Fruit fly (Drosophila melanogaster): ENCODE measurements around the gene CG10979.

Gene CG10979

dm6 chr3R:5840870-5841269 lies 46.4 kb downstream of the CG10979 start, which contains the start of gene CG1213:
Gene CG1213 (plus strand): TSS chr3R:5841170.
- TF ChIP-seq CG7372 (GFP tag; IDR thresholded peaks at IDR 0.05) = no peak
- no peak for TF ChIP-seq btn (GFP tag; optimal IDR thresholded peaks at IDR 0.05)

- TF ChIP-seq CG17361 (GFP tag; IDR thresholded peaks at IDR 0.05) = no peak
- TF ChIP-seq CG7928 (GFP tag; optimal IDR thresholded peaks at IDR 0.05) = no peak
- no peak for TF ChIP-seq ase (GFP tag; IDR thresholded peaks at IDR 0.05)
- TF ChIP-seq gsb (GFP tag; IDR thresholded peaks at IDR 0.05) = no peak
- TF ChIP-seq ara (GFP tag; IDR thresholded peaks at IDR 0.05) = no peak
- TF ChIP-seq Dbx (GFP tag; IDR thresholded peaks at IDR 0.05) = no peak
- no peak for TF ChIP-seq CG8944 (GFP tag; optimal IDR thresholded peaks at IDR 0.05)
- no peak for TF ChIP-seq ind (GFP tag; optimal IDR thresholded peaks at IDR 0.05)
- TF ChIP-seq CG9876 (GFP tag; optimal IDR thresholded peaks at IDR 0.05) = no peak
- TF ChIP-seq gcm2 (GFP tag; optimal IDR thresholded peaks at IDR 0.05) = no peak
- no peak for TF ChIP-seq CG8924 (tag; optimal IDR thresholded peaks at IDR 0.05)
- TF ChIP-seq nerfin-1 (tag; optimal IDR thresholded peaks at IDR 0.05) = no peak
- TF ChIP-seq Rx (GFP tag; IDR thresholded peaks at IDR 0.05) = no peak
- peak; percentile 21 for TF ChIP-seq Med (GFP tag)
- TF ChIP-seq CG34376 (GFP tag; optimal IDR thresholded peaks at IDR 0.05) = peak; percentile 73
- no peak for TF ChIP-seq CG7786 (GFP tag; optimal IDR thresholded peaks at IDR 0.05)
- TF ChIP-seq CG31441 (GFP tag; IDR thresholded peaks at IDR 0.05) = no peak
- TF ChIP-seq mirr (GFP tag; optimal IDR thresholded peaks at IDR 0.05) = peak; percentile 75
- no peak for TF ChIP-seq CG4360 (GFP tag; IDR thresholded peaks at IDR 0.05)
- no peak for TF ChIP-seq CG4282 (GFP tag; optimal IDR thresholded peaks at IDR 0.05)
- TF ChIP-seq Dref (GFP tag; IDR thresholded peaks at IDR 0.05) = no peak
- TF ChIP-seq ham (GFP tag; IDR thresholded peaks at IDR 0.05) = no peak
- TF ChIP-seq H15 (GFP tag; IDR thresholded peaks at IDR 0.05) = no peak
- peak in 1 of 2 experiments; percentile 22 for TF ChIP-seq Pdp1 (GFP tag; optimal IDR thresholded peaks at IDR 0.05)
- no peak for TF ChIP-seq ap (GFP tag; IDR thresholded peaks at IDR 0.05)
- no peak for TF ChIP-seq Asciz (GFP tag; optimal IDR thresholded peaks at IDR 0.05)
- TF ChIP-seq Sry-δ (GFP tag; optimal IDR thresholded peaks at IDR 0.05) = no peak
- TF ChIP-seq CG3065 (GFP tag; optimal IDR thresholded peaks at IDR 0.05) = no peak
- peak; percentile 82 for TF ChIP-seq grn (GFP tag; optimal IDR thresholded peaks at IDR 0.05)
- TF ChIP-seq dm (GFP tag; optimal IDR thresholded peaks at IDR 0.05) = no peak
- no peak for TF ChIP-seq CG4617 (GFP tag; optimal IDR thresholded peaks at IDR 0.05; ENCODE audit: borderline replicate concordance)
- TF ChIP-seq schlank (tag; optimal IDR thresholded peaks at IDR 0.05) = no peak
- no peak for TF ChIP-seq D (optimal IDR thresholded peaks at IDR 0.05)
- TF ChIP-seq D (GFP tag; optimal IDR thresholded peaks at IDR 0.05) = no peak
- no peak for TF ChIP-seq tx (GFP tag; optimal IDR thresholded peaks at IDR 0.05)
- TF ChIP-seq sug (tag; optimal IDR thresholded peaks at IDR 0.05) = peak; percentile 74
- TF ChIP-seq CG5953 (GFP tag; IDR thresholded peaks at IDR 0.05) = no peak
- no peak for TF ChIP-seq nau (GFP tag; optimal IDR thresholded peaks at IDR 0.05)
- TF ChIP-seq cwo (GFP tag; optimal IDR thresholded peaks at IDR 0.05) = peak; percentile 88
- no peak for TF ChIP-seq Dad (GFP tag; optimal IDR thresholded peaks at IDR 0.05)
- no peak for TF ChIP-seq Meics (GFP tag; optimal IDR thresholded peaks at IDR 0.05)
- no peak for TF ChIP-seq CTCF (GFP tag; optimal IDR thresholded peaks at IDR 0.05)
- TF ChIP-seq toy (GFP tag; IDR thresholded peaks at IDR 0.05) = no peak
- TF ChIP-seq z (GFP tag; IDR thresholded peaks at IDR 0.05) = no peak
- no peak for TF ChIP-seq unpg (GFP tag; optimal IDR thresholded peaks at IDR 0.05)
- TF ChIP-seq exex (tag; optimal IDR thresholded peaks at IDR 0.05) = peak; percentile 96
- no peak for TF ChIP-seq Ssrp (tag; optimal IDR thresholded peaks at IDR 0.05)
- no peak for TF ChIP-seq CG33213 (GFP tag; optimal IDR thresholded peaks at IDR 0.05)
- TF ChIP-seq CG15011 (GFP tag; optimal IDR thresholded peaks at IDR 0.05) = no peak
- TF ChIP-seq chinmo (GFP tag; IDR thresholded peaks at IDR 0.05; ENCODE audit: partially characterized antibody) = 0 out of 4 replicates have a peak, but pooled peaks have one; percentile 17
These were observed 46.8 kb downstream of the CG10979 start for dm6 chr3R:5841290-5841689.
